Fruit fly (Drosophila melanogaster) Kc167 (cell line): Measurements from ENCODE around the gene CG4678.

Source experiments
- Myc ChIP-seq: fragments of >200 bp; optimal IDR thresholded peaks from 2 replicates; lab custom pipeline; 2017; ENCODE audit warnings: missing external identifiers
- Sin3A ChIP-seq: fragments of >200 bp; optimal IDR thresholded peaks from 2 replicates; lab custom pipeline; 2018; ENCODE audit warnings: missing external identifiers
- h ChIP-seq: fragments of >200 bp; optimal IDR thresholded peaks from 3 replicates; lab custom pipeline; 2018; ENCODE audit warnings: missing external identifiers
- insv ChIP-seq: fragments of >200 bp; optimal IDR thresholded peaks from 3 replicates; lab custom pipeline; 2018; ENCODE audit warnings: missing external identifiers
- psq ChIP-seq: fragments of >200 bp; optimal IDR thresholded peaks from 2 replicates; lab custom pipeline; 2017; ENCODE audit warnings: missing external identifiers
- ttk ChIP-seq: sonication (Bioruptor generic); optimal IDR thresholded peaks from 2 replicates; lab custom pipeline; 2017; ENCODE audit warnings: missing external identifiers

DNA sequence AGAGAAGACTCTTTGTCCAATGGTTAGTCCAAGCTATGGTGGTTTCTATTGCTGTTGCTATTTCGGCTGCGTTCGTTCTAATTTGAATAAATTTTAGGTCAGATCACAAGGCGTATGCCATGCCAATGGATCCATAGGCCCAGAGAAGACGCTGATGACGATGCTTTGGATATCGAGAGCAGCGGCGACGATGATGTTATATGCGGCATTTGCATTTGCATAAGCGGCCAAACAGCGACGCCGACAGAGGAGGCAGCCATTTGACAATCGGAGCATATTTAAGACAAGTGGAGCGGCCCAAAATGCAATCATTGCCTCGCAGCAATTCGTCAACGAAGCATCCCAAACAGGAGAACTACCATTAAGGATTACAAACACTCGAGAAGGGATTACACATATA, 38.7 kb downstream of the CG4678 start, which contains the start of gene TwdlY:
- TF ChIP-seq insv (lab: Kevin White, UChicago): no peak
- no peak for TF ChIP-seq Sin3A (lab: Kevin White, UChicago)
- no peak for TF ChIP-seq h (lab: Kevin White, UChicago)
- TF ChIP-seq Myc (lab: Kevin White, UChicago): no peak
- TF ChIP-seq psq: no peak
- TF ChIP-seq ttk (lab: Kevin White, UChicago): no peak
